Worm (Caenorhabditis elegans): Measurements from ENCODE around the gene lon-1.

Gene lon-1

DNA sequence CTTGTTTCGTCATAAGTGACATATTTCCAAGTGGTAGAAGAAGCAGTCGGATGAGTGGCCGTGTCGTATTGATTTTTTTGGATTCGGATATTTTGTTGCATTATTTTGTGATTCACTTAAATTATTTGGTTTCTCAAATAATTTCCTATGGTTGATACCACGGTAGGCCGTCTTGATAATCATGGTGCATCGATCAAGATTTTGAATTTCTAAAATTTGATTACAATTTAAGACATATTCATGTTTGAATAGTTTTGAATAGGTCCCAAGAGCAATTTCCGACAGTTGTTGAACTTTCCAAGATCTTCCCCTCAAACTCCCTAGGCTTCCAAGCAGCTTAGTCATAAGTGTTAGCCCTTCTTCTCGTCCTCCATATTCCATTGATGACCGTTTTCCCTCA, 47.7 kb downstream of the lon-1 start, which contains the start of gene D1044.4:
TSS of gene D1044.4 (minus strand) at position 101 of the 400 bp plus-strand sequence.
- TF ChIP-seq lin-39 (tag; optimal IDR thresholded peaks at IDR 0.05), result no peak
- no peak for TF ChIP-seq ama-1 (optimal IDR thresholded peaks at IDR 0.05)
- TF ChIP-seq sma-9 (GFP tag; optimal IDR thresholded peaks at IDR 0.05), result no peak
- no peak for TF ChIP-seq sma-9 (tag; optimal IDR thresholded peaks at IDR 0.05)
- TF ChIP-seq mbf-1 (tag; optimal IDR thresholded peaks at IDR 0.05), result no peak
- TF ChIP-seq sma-3 (GFP tag; optimal IDR thresholded peaks at IDR 0.05), result no peak
- TF ChIP-seq mdl-1 (tag; optimal IDR thresholded peaks at IDR 0.05), result no peak
- TF ChIP-seq nhr-21 (tag; optimal IDR thresholded peaks at IDR 0.05), result no peak
- no peak for TF ChIP-seq ztf-11 (tag; optimal IDR thresholded peaks at IDR 0.05)
- TF ChIP-seq dmd-4 (tag; optimal IDR thresholded peaks at IDR 0.05), result no peak
- TF ChIP-seq lsy-2 (tag; optimal IDR thresholded peaks at IDR 0.05), result no peak
- TF ChIP-seq gmeb-1 (tag; optimal IDR thresholded peaks at IDR 0.05), result no peak
- no peak for TF ChIP-seq peb-1 (tag; optimal IDR thresholded peaks at IDR 0.05)
- no peak for TF ChIP-seq ZK546.5 (tag; optimal IDR thresholded peaks at IDR 0.05)
- TF ChIP-seq ztf-4 (tag; optimal IDR thresholded peaks at IDR 0.05), result no peak
- no peak for TF ChIP-seq elt-1 (tag; optimal IDR thresholded peaks at IDR 0.05)

DNA sequence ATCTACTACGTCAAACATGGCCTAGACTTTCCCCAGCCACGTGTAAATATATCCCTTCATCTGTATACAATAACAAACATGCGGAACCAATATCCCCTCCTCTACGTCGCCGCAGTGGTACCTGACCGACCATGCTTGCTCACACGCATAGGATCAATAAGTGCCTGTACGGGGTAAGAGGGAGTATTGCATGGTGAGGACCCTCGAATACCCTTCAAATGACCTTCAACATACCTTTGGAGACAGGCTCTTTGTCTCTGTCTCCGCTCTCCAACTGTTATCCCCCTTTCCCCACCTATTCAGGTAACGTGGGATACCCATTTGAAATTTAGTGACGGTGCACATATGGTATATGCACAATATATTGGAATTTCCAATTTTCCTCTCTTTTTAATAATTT, 51.7 kb downstream of the lon-1 start, which contains the start of gene dex-1:
TSS of gene dex-1 (plus strand) at position 132 of the 400 bp plus-strand sequence.
- TF ChIP-seq ztf-11 (tag; optimal IDR thresholded peaks at IDR 0.05), result no peak
- TF ChIP-seq zag-1 (tag; optimal IDR thresholded peaks at IDR 0.05), result no peak
- no peak for TF ChIP-seq unc-39 (tag; optimal IDR thresholded peaks at IDR 0.05)
- TF ChIP-seq sma-9 (GFP tag; optimal IDR thresholded peaks at IDR 0.05), result no peak
- no peak for TF ChIP-seq sma-9 (tag; optimal IDR thresholded peaks at IDR 0.05)
- TF ChIP-seq ztf-4 (tag; optimal IDR thresholded peaks at IDR 0.05), result no peak
